Fruit fly (Drosophila melanogaster) whole organism, adult: ENCODE data around the gene CG34310.

Experiments
- CG14711 ChIP-seq: fragments of 200-800 bp; sonication (Bioruptor generic); optimal IDR thresholded peaks from 2 replicates; lab custom pipeline; 2018; ENCODE audit warnings: missing biosample characterization, mild to moderate bottlenecking, missing genetic modification characterization, moderate library complexity
- cnc ChIP-seq, 2 experiments: fragments of >200 bp; optimal IDR thresholded peaks; 2 replicates each; lab custom pipeline; 2017

DNA sequence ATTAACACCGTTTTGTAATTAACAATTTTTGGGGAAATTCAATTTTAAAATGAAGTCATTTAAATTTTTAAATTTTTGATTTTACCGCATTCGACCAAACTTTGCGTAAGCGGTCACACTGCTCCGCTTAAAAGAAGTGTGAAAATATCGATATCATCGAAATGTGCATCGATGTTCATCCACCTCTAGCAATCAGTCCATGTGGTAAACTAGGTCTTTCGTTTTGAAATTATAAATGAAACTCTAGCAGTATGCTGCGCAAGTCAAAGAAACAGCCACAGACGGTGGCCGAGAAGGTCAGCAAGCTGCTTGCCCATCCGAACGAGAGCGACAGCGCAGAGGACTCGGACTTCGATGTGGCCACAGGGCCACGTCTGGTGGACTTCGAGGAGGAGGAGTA lies 54.0 kb downstream of the CG34310 start, which contains the start of gene Aatf:
- no peak for TF ChIP-seq CG14711 (tag; lab: Kevin White, UChicago)
- TF ChIP-seq cnc (optimal IDR thresholded peaks at IDR 0.05; lab: Kevin White, UChicago): no peak
